Worm (Caenorhabditis elegans) whole organism, early embryonic: ENCODE data around the gene lpr-2.

Experiments
- F13C5.2 ChIP-seq: sonication (generic microtip); optimal IDR thresholded peaks from 2 replicates; lab custom pipeline; 2017; ENCODE audit warnings: mild to moderate bottlenecking, missing genetic modification characterization, inconsistent platforms, missing compliant biosample characterization
- aly-1 ChIP-seq: sonication (generic microtip); optimal IDR thresholded peaks from 2 replicates; lab custom pipeline; 2016; ENCODE audit warnings: missing genetic modification characterization, missing compliant biosample characterization
- ama-1 ChIP-seq: fragments of 150-350 bp; optimal IDR thresholded peaks from 2 replicates; lab custom pipeline; 2014
- ceh-36 ChIP-seq: sonication (generic microtip); optimal IDR thresholded peaks from 2 replicates; lab custom pipeline; 2016; ENCODE audit warnings: missing genetic modification characterization, inconsistent platforms, missing compliant biosample characterization
- flt-1 ChIP-seq: fragments of 200-800 bp; sonication (Bioruptor generic); IDR thresholded peaks from 2 replicates; pipeline ENCODE4 v1.3.6; 2022; ENCODE audit warnings: missing genetic modification characterization, missing compliant biosample characterization
- hmbx-1 ChIP-seq: sonication (generic microtip); optimal IDR thresholded peaks from 2 replicates; lab custom pipeline; 2016; ENCODE audit warnings: mild to moderate bottlenecking, missing genetic modification characterization, missing compliant biosample characterization
- hmg-4 ChIP-seq: fragments of 200-800 bp; sonication (Bioruptor generic); optimal IDR thresholded peaks from 2 replicates; lab custom pipeline; 2018; ENCODE audit warnings: mild to moderate bottlenecking, missing genetic modification characterization, missing compliant biosample characterization
- hnd-1 ChIP-seq: sonication (generic microtip); optimal IDR thresholded peaks from 2 replicates; lab custom pipeline; 2016; ENCODE audit warnings: missing genetic modification characterization, missing compliant biosample characterization
- pes-1 ChIP-seq: fragments of 200-800 bp; sonication (Bioruptor generic); IDR thresholded peaks from 2 replicates; pipeline ENCODE4 v1.3.6; 2022; ENCODE audit warnings: missing genetic modification reagents, missing genetic modification characterization, missing compliant biosample characterization
- scrt-1 ChIP-seq: fragments of 200-800 bp; sonication (Bioruptor generic); IDR thresholded peaks from 2 replicates; pipeline ENCODE4 v1.3.6; 2022; ENCODE audit warnings: missing genetic modification characterization, missing compliant biosample characterization
- sea-1 ChIP-seq: fragments of 200-800 bp; sonication (Bioruptor generic); conservative IDR thresholded peaks from 2 replicates; pipeline ENCODE4 v1.3.6; 2022; ENCODE audit warnings: missing genetic modification characterization, missing compliant biosample characterization
- tbx-11 ChIP-seq: fragments of 200-800 bp; sonication (Bioruptor generic); IDR thresholded peaks from 2 replicates; pipeline ENCODE4 v1.3.6; 2022; ENCODE audit warnings: missing genetic modification characterization, missing compliant biosample characterization
- tbx-37 ChIP-seq: fragments of 200-800 bp; sonication (Bioruptor generic); conservative IDR thresholded peaks from 2 replicates; pipeline ENCODE4 v1.3.6; 2022; ENCODE audit warnings: missing genetic modification reagents, missing genetic modification characterization, missing compliant biosample characterization
- tra-4 ChIP-seq: sonication (generic microtip); optimal IDR thresholded peaks from 2 replicates; lab custom pipeline; 2017; ENCODE audit warnings: missing genetic modification characterization, missing compliant biosample characterization

DNA sequence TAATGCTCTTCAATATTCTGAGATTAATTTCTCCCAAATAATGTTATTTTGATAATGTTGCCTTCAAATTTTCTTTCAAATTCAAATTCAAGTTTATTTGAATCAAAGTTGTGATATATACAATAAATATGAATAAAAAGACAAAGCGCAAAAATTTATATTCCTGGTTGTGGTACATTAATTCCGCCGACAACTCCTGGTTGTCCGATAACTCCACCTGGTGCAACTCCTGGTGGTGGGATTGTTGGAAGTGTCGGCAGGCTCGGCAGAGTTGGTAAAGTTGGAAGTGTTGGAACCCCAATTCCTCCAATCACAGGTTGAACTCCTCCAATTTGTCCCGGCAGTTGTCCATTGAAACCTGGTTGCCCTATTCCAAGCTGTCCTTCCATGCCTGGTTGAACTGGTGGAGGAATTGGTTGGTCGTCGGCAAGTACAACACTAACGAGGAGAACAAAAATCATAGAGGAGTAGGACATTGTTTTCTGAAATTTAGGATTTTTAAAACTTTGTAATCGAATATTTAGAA, 40.9 kb upstream of the lpr-2 start, which contains the start of gene K01A6.7:
- no peak for TF ChIP-seq hmbx-1 (tag; lab: Kevin White, UChicago)
- no peak for TF ChIP-seq tbx-11 (GFP tag; lab: Robert Waterston, UW)
- no peak for TF ChIP-seq F13C5.2
- no peak for TF ChIP-seq aly-1 (tag; lab: Kevin White, UChicago)
- no peak for TF ChIP-seq ama-1 (lab: Kevin White, UChicago)
- no peak for TF ChIP-seq sea-1
- no peak for TF ChIP-seq pes-1
- TF ChIP-seq ceh-36 (tag; lab: Kevin White, UChicago): no peak
- TF ChIP-seq tra-4 (tag; lab: Kevin White, UChicago): no peak
- TF ChIP-seq flt-1: no peak
- TF ChIP-seq tbx-37 (GFP tag; lab: Robert Waterston, UW): no peak
- TF ChIP-seq hmg-4 (GFP tag; lab: Kevin White, UChicago): no peak
- no peak for TF ChIP-seq hnd-1 (tag; lab: Kevin White, UChicago)
- no peak for TF ChIP-seq scrt-1 (GFP tag; lab: Robert Waterston, UW)
